Worm (Caenorhabditis elegans): ENCODE data around the gene hlh-12.

The hlh-12 gene

DNA sequence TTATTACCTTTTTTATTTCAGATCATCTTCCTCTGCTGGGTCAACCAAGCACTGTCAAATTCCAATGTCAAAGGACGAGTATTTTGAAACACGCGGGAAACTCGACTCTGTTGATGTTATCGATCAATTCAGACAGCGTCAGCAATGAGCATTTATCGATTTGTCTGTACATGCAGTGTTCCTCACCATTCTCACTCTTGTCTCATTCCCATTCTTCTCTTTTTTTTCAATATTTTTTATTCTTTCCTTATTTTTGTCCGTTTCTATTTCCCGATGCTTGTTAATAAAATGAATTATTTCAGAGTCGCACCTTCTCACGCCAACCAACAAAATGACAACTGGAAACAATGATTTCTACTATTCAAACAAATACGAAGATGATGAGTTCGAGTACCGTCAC lies 34.4 kb upstream of the hlh-12 start, which contains the start of gene cks-1 (continued):
- TF ChIP-seq aptf-3 (GFP tag; IDR thresholded peaks at IDR 0.05) (no peak), tbx-9 (tag; optimal IDR thresholded peaks at IDR 0.05; ENCODE audit: borderline replicate concordance) (no peak), die-1 (tag; optimal IDR thresholded peaks at IDR 0.05) (peak; percentile 26)

DNA sequence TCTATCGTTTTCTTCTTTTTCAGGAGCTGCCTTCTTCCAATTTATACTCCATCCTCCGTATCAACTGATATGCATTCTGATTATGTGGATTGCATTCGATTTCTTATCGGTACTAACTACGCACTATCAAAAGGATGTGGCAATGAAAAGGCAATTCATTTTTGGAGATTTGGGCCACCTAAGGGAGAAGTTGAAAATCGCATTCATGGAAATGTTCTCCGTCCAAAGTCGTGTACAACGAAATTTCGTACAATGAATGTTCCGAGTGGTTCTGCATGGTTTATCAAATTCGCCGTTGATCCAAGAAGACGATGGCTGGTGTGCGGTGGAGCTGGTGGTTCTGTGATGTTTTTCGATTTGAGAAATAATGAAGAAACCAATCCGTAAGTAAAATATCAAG lies 33.4 kb upstream of the hlh-12 start, which contains the start of gene C09G4.4:
C09G4.4 (plus strand) TSS at position 301 of the 400 bp plus-strand sequence.
- TF ChIP-seq ekl-4 (GFP tag; IDR thresholded peaks at IDR 0.05) (no peak), athp-1 (tag; optimal IDR thresholded peaks at IDR 0.05) (peak; percentile 9), lin-26 (GFP tag; IDR thresholded peaks at IDR 0.05) (0 out of 2 replicates have a peak, but pooled peaks have one; percentile 56), F33H1.4 (GFP tag; IDR thresholded peaks at IDR 0.05) (0 out of 2 replicates have a peak, but pooled peaks have one; percentile 5)

DNA sequence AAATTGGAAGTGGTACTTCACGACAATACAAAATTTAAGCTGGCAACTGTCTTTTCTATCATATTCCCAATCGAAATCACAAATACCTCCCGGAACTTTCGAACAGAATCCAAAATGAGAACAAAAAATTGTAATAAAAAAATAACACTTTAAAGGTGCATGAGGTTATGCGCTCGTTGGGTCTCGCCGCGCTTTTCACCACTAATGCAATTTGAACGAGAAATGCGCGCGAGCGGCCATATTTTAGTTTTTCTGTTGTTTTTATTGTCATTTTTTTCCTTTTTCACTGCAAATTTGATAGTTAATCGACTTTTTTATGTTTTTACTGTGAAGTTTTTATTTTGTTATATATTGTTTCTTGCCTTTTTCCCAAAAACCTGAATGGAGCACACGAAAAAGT lies 31.8 kb upstream of the hlh-12 start, which contains the start of gene mes-6:
mes-6 (plus strand) TSS at position 229 of the 400 bp plus-strand sequence.
- peak; percentile 73 for TF ChIP-seq madf-8 (GFP tag; conservative IDR thresholded peaks at IDR 0.05)
- peak; percentile 70 for TF ChIP-seq D2030.7 (GFP tag; IDR thresholded peaks at IDR 0.05)
- peak; percentile 39; the same call in 1 of the 2 replicates for TF ChIP-seq hmg-1.2 (GFP tag; IDR thresholded peaks at IDR 0.05)
- TF ChIP-seq K11D2.4 (GFP tag; IDR thresholded peaks at IDR 0.05) = no peak
- TF ChIP-seq snpc-3.4 (tag; optimal IDR thresholded peaks at IDR 0.05) = peak; percentile 81
- TF ChIP-seq cebp-2 (GFP tag; IDR thresholded peaks at IDR 0.05) = no peak
- TF ChIP-seq xnd-1 (tag; optimal IDR thresholded peaks at IDR 0.05) = peak; percentile 59
- TF ChIP-seq ets-4 (GFP tag; optimal IDR thresholded peaks at IDR 0.05) = no peak
- TF ChIP-seq gei-17 (GFP tag; optimal IDR thresholded peaks at IDR 0.05) = no peak
- no peak for TF ChIP-seq snpc-4 (GFP tag; optimal IDR thresholded peaks at IDR 0.05)
- peak in 1 of 4 experiments; percentile 71 for TF ChIP-seq snpc-4 (tag; optimal IDR thresholded peaks at IDR 0.05)
- TF ChIP-seq lin-35 (GFP tag; optimal IDR thresholded peaks at IDR 0.05) = peak in 2 of 3 experiments; percentile 44 to 75
- TF ChIP-seq tbp1 (GFP tag; optimal IDR thresholded peaks at IDR 0.05) = peak; percentile 20
- TF ChIP-seq F33H1.4 (GFP tag; IDR thresholded peaks at IDR 0.05) = peak; percentile 92
- TF ChIP-seq dpl-1 (GFP tag; optimal IDR thresholded peaks at IDR 0.05) = peak; percentile 85
- TF ChIP-seq Y79H2A.3 (GFP tag; conservative IDR thresholded peaks at IDR 0.05) = no peak
- no peak for TF ChIP-seq bed-2 (GFP tag; IDR thresholded peaks at IDR 0.05)
- TF ChIP-seq efl-1 (GFP tag; optimal IDR thresholded peaks at IDR 0.05) = peak; percentile 92
- peak; percentile 72 for TF ChIP-seq lsl-1 (GFP tag; optimal IDR thresholded peaks at IDR 0.05)
- TF ChIP-seq ZK185.1 (tag; optimal IDR thresholded peaks at IDR 0.05; ENCODE audit: poor library complexity, severe bottlenecking) = peak; percentile 53
- no peak for TF ChIP-seq ceh-58 (GFP tag; IDR thresholded peaks at IDR 0.05)
- 0 out of 2 replicates have a peak, but pooled peaks have one; percentile 5 for TF ChIP-seq rcor-1 (GFP tag; IDR thresholded peaks at IDR 0.05)
- peak; percentile 55 for TF ChIP-seq snpc-1.3 (tag; optimal IDR thresholded peaks at IDR 0.05; ENCODE audit: insufficient read depth)
- TF ChIP-seq F23B12.7 (tag; optimal IDR thresholded peaks at IDR 0.05; ENCODE audit: insufficient read depth) = peak; percentile 72
- TF ChIP-seq madf-6 (GFP tag; IDR thresholded peaks at IDR 0.05) = peak; percentile 89
- TF ChIP-seq unc-130 (GFP tag; optimal IDR thresholded peaks at IDR 0.05) = peak; percentile 38
- TF ChIP-seq lin-54 (GFP tag; optimal IDR thresholded peaks at IDR 0.05) = peak; percentile 75
- TF ChIP-seq T07F8.4 (tag; optimal IDR thresholded peaks at IDR 0.05) = no peak
- no peak for TF ChIP-seq ztf-3 (GFP tag; optimal IDR thresholded peaks at IDR 0.05)
- peak; percentile 85 for TF ChIP-seq ceh-91 (GFP tag; IDR thresholded peaks at IDR 0.05)
- no peak for TF ChIP-seq B0336.3 (GFP tag; IDR thresholded peaks at IDR 0.05)
- TF ChIP-seq dox-1 (GFP tag; IDR thresholded peaks at IDR 0.05) = peak; percentile 51
- no peak for TF ChIP-seq die-1 (tag; optimal IDR thresholded peaks at IDR 0.05)
- no peak for TF ChIP-seq F39B2.1 (GFP tag; IDR thresholded peaks at IDR 0.05)
- TF ChIP-seq Y67H2A.10 (GFP tag; conservative IDR thresholded peaks at IDR 0.05) = no peak
- TF ChIP-seq Y95B8A.8 (GFP tag; IDR thresholded peaks at IDR 0.05) = peak; percentile 28; the same call in 1 of the 2 replicates

Measured in whole organism, young adult.